Fruit fly (Drosophila melanogaster): ENCODE results near the gene CG13639.

CG13639 gene

DNA sequence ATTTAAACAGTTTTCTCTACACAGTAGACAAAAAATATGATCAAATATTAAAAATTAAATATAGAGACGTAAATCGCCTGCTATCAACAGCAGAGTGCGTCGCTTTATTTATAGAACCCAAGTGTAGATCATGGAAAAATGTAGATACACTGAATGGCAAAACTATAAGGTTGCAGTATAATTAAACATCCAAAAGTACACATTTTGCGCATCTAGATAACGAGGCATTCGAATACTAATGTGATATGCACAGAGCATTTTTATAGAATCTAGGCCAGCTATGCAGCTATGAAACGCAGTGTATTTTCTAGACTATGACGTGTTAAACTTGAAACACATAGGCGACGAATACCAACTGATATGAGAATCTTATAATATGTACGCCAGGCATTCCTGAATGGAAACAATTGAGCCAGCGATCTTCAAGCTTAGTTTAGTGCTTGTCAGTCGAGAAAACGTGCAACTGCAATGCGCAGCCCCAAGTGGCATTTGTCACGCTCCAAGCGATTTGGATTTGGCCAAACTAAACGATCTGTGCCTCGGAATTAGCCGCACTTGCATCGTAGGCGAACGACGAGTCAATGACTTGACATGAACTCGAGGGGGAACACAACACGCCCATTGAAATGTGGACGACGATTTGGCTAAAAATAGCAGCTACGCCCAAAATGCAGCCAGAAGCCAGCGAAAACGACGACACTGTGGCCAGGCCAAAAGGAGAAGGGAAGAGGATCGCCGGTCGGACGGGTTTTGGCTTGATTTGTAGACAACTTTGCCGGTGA is 49.1 kb downstream of the CG13639 start (continued):
- TF ChIP-seq Fer2 (tag; optimal IDR thresholded peaks at IDR 0.05): peak; percentile 83
- peak; percentile 74 for TF ChIP-seq CG14050 (GFP tag; IDR thresholded peaks at IDR 0.05)
- TF ChIP-seq Sry-β (GFP tag; optimal IDR thresholded peaks at IDR 0.05): no peak
- TF ChIP-seq twi (tag; optimal IDR thresholded peaks at IDR 0.05): peak; percentile 76
- peak; percentile 85 for TF ChIP-seq stc (GFP tag; IDR thresholded peaks at IDR 0.05)
- peak; percentile 93 for TF ChIP-seq CG2678 (tag; optimal IDR thresholded peaks at IDR 0.05)
- TF ChIP-seq CG13296 (GFP tag; optimal IDR thresholded peaks at IDR 0.05): peak; percentile 91
- TF ChIP-seq crc (GFP tag; optimal IDR thresholded peaks at IDR 0.05): peak; percentile 62
- peak; percentile 60 for TF ChIP-seq CG16815 (GFP tag; optimal IDR thresholded peaks at IDR 0.05)
- TF ChIP-seq CG8359 (GFP tag; optimal IDR thresholded peaks at IDR 0.05; ENCODE audit: borderline replicate concordance): no peak
- peak; percentile 81 for TF ChIP-seq Blimp-1 (GFP tag; optimal IDR thresholded peaks at IDR 0.05)
- TF ChIP-seq CG9932 (GFP tag; IDR thresholded peaks at IDR 0.05): peak; percentile 88
- TF ChIP-seq Doc3 (GFP tag; IDR thresholded peaks at IDR 0.05; ENCODE audit: partially characterized antibody): no peak
- TF ChIP-seq cwo (GFP tag; optimal IDR thresholded peaks at IDR 0.05): peak; percentile 85
- TF ChIP-seq rib (GFP tag; IDR thresholded peaks at IDR 0.05): peak; percentile 83
- TF ChIP-seq jigr1 (GFP tag; IDR thresholded peaks at IDR 0.05): no peak
- TF ChIP-seq Six4 (GFP tag; optimal IDR thresholded peaks at IDR 0.05): peak; percentile 75
- peak; percentile 55; the same call in 1 of the 2 replicates for TF ChIP-seq CG10321 (GFP tag; IDR thresholded peaks at IDR 0.05)
- TF ChIP-seq ap (GFP tag; IDR thresholded peaks at IDR 0.05): peak; percentile 79
- TF ChIP-seq odd (GFP tag; optimal IDR thresholded peaks at IDR 0.05): peak; percentile 81
- TF ChIP-seq Pdp1 (GFP tag; optimal IDR thresholded peaks at IDR 0.05): peak; percentile 77 to 84
- peak; percentile 94 for TF ChIP-seq Atf6 (GFP tag; IDR thresholded peaks at IDR 0.05)
- TF ChIP-seq unc-4 (GFP tag; IDR thresholded peaks at IDR 0.05; ENCODE audit: partially characterized antibody): no peak
- TF ChIP-seq dimm (GFP tag; IDR thresholded peaks at IDR 0.05): peak; percentile 67
- peak; percentile 85 for TF ChIP-seq CG12391 (tag; optimal IDR thresholded peaks at IDR 0.05)
- no peak for TF ChIP-seq CG8478 (optimal IDR thresholded peaks at IDR 0.05)
- TF ChIP-seq pnt (GFP tag; optimal IDR thresholded peaks at IDR 0.05): peak; percentile 70
- TF ChIP-seq CG10274 (GFP tag; optimal IDR thresholded peaks at IDR 0.05): peak; percentile 83
- TF ChIP-seq peb (GFP tag; IDR thresholded peaks at IDR 0.05): peak; percentile 75
- TF ChIP-seq CG12104 (GFP tag; optimal IDR thresholded peaks at IDR 0.05): peak; percentile 76
- TF ChIP-seq Taf1 (GFP tag; IDR thresholded peaks at IDR 0.05): peak; percentile 89
- TF ChIP-seq mam (GFP tag; optimal IDR thresholded peaks at IDR 0.05): peak; percentile 90
- TF ChIP-seq CG13894 (tag; optimal IDR thresholded peaks at IDR 0.05): peak; percentile 79
- TF ChIP-seq CG8089 (GFP tag; optimal IDR thresholded peaks at IDR 0.05): peak; percentile 74
- TF ChIP-seq kni (GFP tag; optimal IDR thresholded peaks at IDR 0.05): no peak
- peak; percentile 59 for TF ChIP-seq Hey (tag; optimal IDR thresholded peaks at IDR 0.05)
- no peak for TF ChIP-seq pros (GFP tag; optimal IDR thresholded peaks at IDR 0.05)
- no peak for TF ChIP-seq cad (GFP tag; optimal IDR thresholded peaks at IDR 0.05)
- peak; percentile 92 for TF ChIP-seq CG7839 (tag; optimal IDR thresholded peaks at IDR 0.05)
- TF ChIP-seq CG8944 (GFP tag; optimal IDR thresholded peaks at IDR 0.05): peak; percentile 78
- no peak for TF ChIP-seq hbn (GFP tag; IDR thresholded peaks at IDR 0.05; ENCODE audit: partially characterized antibody)
- peak; percentile 7 for TF ChIP-seq HmgD (GFP tag; optimal IDR thresholded peaks at IDR 0.05)
- TF ChIP-seq Dfd (GFP tag; optimal IDR thresholded peaks at IDR 0.05): no peak
- peak; percentile 69 for TF ChIP-seq luna (GFP tag; optimal IDR thresholded peaks at IDR 0.05)
- TF ChIP-seq CG17359 (tag; optimal IDR thresholded peaks at IDR 0.05): peak; percentile 93
- peak; percentile 70 for TF ChIP-seq CG10979 (tag; optimal IDR thresholded peaks at IDR 0.05)
- TF ChIP-seq CG18476 (GFP tag; optimal IDR thresholded peaks at IDR 0.05): peak; percentile 83
- TF ChIP-seq sima (GFP tag; optimal IDR thresholded peaks at IDR 0.05): peak; percentile 71
- peak; percentile 85 for TF ChIP-seq CG4730 (GFP tag; IDR thresholded peaks at IDR 0.05)
